Fruit fly (Drosophila melanogaster): Measurements from ENCODE around the gene CG11034.
A peak's percentile ranks its signal among the peaks of the same experiment; 100 is the strongest.

CG11034 gene

dm6 chr2L:5778157-5778556 is 27.0 kb upstream of the CG11034 start (continued):
- peak; percentile 3 for TF ChIP-seq cwo (GFP tag; optimal IDR thresholded peaks at IDR 0.05)
- TF ChIP-seq HLH54F (GFP tag; optimal IDR thresholded peaks at IDR 0.05): peak; percentile 5
- TF ChIP-seq CrebB (tag; optimal IDR thresholded peaks at IDR 0.05): no peak
- peak; percentile 31 for TF ChIP-seq ind (GFP tag; optimal IDR thresholded peaks at IDR 0.05)
- TF ChIP-seq E2f1 (GFP tag; IDR thresholded peaks at IDR 0.05): no peak
- TF ChIP-seq sim (GFP tag; IDR thresholded peaks at IDR 0.05): no peak
- TF ChIP-seq CG2678 (tag; optimal IDR thresholded peaks at IDR 0.05): peak; percentile 50
- TF ChIP-seq Hmr (GFP tag; optimal IDR thresholded peaks at IDR 0.05): peak; percentile 54
- TF ChIP-seq Adf1 (GFP tag; IDR thresholded peaks at IDR 0.05): no peak
- TF ChIP-seq ken (GFP tag; IDR thresholded peaks at IDR 0.05): no peak
- TF ChIP-seq CG8290 (GFP tag; optimal IDR thresholded peaks at IDR 0.05): no peak
- TF ChIP-seq CG8290 (tag; optimal IDR thresholded peaks at IDR 0.05): peak in 1 of 2 experiments; percentile 21
- peak; percentile 40 for TF ChIP-seq grau (tag; optimal IDR thresholded peaks at IDR 0.05)
- 0 out of 2 replicates have a peak, but pooled peaks have one; percentile 10 for TF ChIP-seq esg (GFP tag; conservative IDR thresholded peaks at IDR 0.05)
- no peak for TF ChIP-seq CG16815 (GFP tag; optimal IDR thresholded peaks at IDR 0.05)
- TF ChIP-seq CG7745 (tag; optimal IDR thresholded peaks at IDR 0.05): no peak
- TF ChIP-seq unpg (GFP tag; optimal IDR thresholded peaks at IDR 0.05): peak; percentile 11
- peak; percentile 68 for TF ChIP-seq nerfin-2 (GFP tag; IDR thresholded peaks at IDR 0.05; ENCODE audit: partially characterized antibody)
- no peak for TF ChIP-seq pnt (GFP tag; optimal IDR thresholded peaks at IDR 0.05)
- no peak for TF ChIP-seq CG10462 (GFP tag; optimal IDR thresholded peaks at IDR 0.05)
- 0 out of 2 replicates have a peak, but pooled peaks have one; percentile 32 for TF ChIP-seq CG32532 (GFP tag; IDR thresholded peaks at IDR 0.05)
- peak; percentile 50 for TF ChIP-seq CG7839 (tag; optimal IDR thresholded peaks at IDR 0.05)
- TF ChIP-seq Fer3 (tag; optimal IDR thresholded peaks at IDR 0.05): peak; percentile 17
- TF ChIP-seq p53 (GFP tag; optimal IDR thresholded peaks at IDR 0.05): no peak
- no peak; the same call in 2 of the 3 replicates for TF ChIP-seq CG11695 (GFP tag; IDR thresholded peaks at IDR 0.05)
- no peak for TF ChIP-seq Deaf1 (tag; optimal IDR thresholded peaks at IDR 0.05)
- TF ChIP-seq CG14860 (GFP tag; IDR thresholded peaks at IDR 0.05; ENCODE audit: partially characterized antibody): peak; percentile 71
- no peak for TF ChIP-seq NFAT (GFP tag; IDR thresholded peaks at IDR 0.05)
- peak; percentile 29 for TF ChIP-seq org-1 (GFP tag; optimal IDR thresholded peaks at IDR 0.05)
- no peak for TF ChIP-seq pan (optimal IDR thresholded peaks at IDR 0.05)
- peak in 1 of 2 experiments; percentile 28 for TF ChIP-seq pan (GFP tag; optimal IDR thresholded peaks at IDR 0.05 in 1 of 2, IDR thresholded peaks at IDR 0.05 in 1 of 2)
- no peak for TF ChIP-seq CG11085 (GFP tag; IDR thresholded peaks at IDR 0.05)
- TF ChIP-seq HLH4C (GFP tag; IDR thresholded peaks at IDR 0.05; ENCODE audit: partially characterized antibody): peak; percentile 84
- no peak for TF ChIP-seq cato (GFP tag; optimal IDR thresholded peaks at IDR 0.05; ENCODE audit: borderline replicate concordance)
- TF ChIP-seq CG16813 (GFP tag; IDR thresholded peaks at IDR 0.05; ENCODE audit: partially characterized antibody): peak; percentile 60
- peak; percentile 47 for TF ChIP-seq Scr (GFP tag; IDR thresholded peaks at IDR 0.05; ENCODE audit: partially characterized antibody)
- no peak for TF ChIP-seq pros (GFP tag; optimal IDR thresholded peaks at IDR 0.05)
- TF ChIP-seq bowl (GFP tag; IDR thresholded peaks at IDR 0.05): no peak
- no peak for TF ChIP-seq pzg (GFP tag; optimal IDR thresholded peaks at IDR 0.05)
- TF ChIP-seq chif (GFP tag; optimal IDR thresholded peaks at IDR 0.05): no peak
- peak; percentile 19; the same call in 1 of the 2 replicates for TF ChIP-seq bbx (GFP tag; IDR thresholded peaks at IDR 0.05; ENCODE audit: partially characterized antibody)
- TF ChIP-seq CG1792 (GFP tag; optimal IDR thresholded peaks at IDR 0.05): no peak
- TF ChIP-seq sens (GFP tag): peak; percentile 64
- peak; percentile 45; the same call in 1 of the 3 replicates for TF ChIP-seq CG7963 (GFP tag; IDR thresholded peaks at IDR 0.05; ENCODE audit: partially characterized antibody)
- TF ChIP-seq inv (GFP tag; IDR thresholded peaks at IDR 0.05; ENCODE audit: partially characterized antibody): peak; percentile 33; the same call in 1 of the 2 replicates
- peak; percentile 41 for TF ChIP-seq gem (tag; optimal IDR thresholded peaks at IDR 0.05)
- TF ChIP-seq prd (optimal IDR thresholded peaks at IDR 0.05): no peak
- peak; percentile 50; the same call in 2 of the 3 replicates for TF ChIP-seq prd (GFP tag; IDR thresholded peaks at IDR 0.05)
- no peak for TF ChIP-seq CG11093 (GFP tag; IDR thresholded peaks at IDR 0.05)
- TF ChIP-seq H2.0 (GFP tag; IDR thresholded peaks at IDR 0.05): peak; percentile 17; the same call in 1 of the 2 replicates
- TF ChIP-seq sens-2 (GFP tag; IDR thresholded peaks at IDR 0.05): no peak

All from whole organism, embryonic.